Worm (Caenorhabditis elegans) whole organism, young adult: ENCODE measurements around the gene C29F9.6.
A peak's percentile ranks its signal among the peaks of the same experiment; 100 is the strongest.

ENCODE experiments used
- F57A8.1 ChIP-seq: fragments of 200-800 bp; sonication (Bioruptor generic); optimal IDR thresholded peaks from 2 replicates; lab custom pipeline; 2018; ENCODE audit warnings: mild to moderate bottlenecking, missing genetic modification characterization, moderate library complexity, missing compliant biosample characterization
- T07F8.4 ChIP-seq: sonication (generic microtip); optimal IDR thresholded peaks from 2 replicates; lab custom pipeline; 2016; ENCODE audit warnings: mild to moderate bottlenecking, missing genetic modification characterization, moderate library complexity, missing compliant biosample characterization
- T26A5.8 ChIP-seq: sonication (generic microtip); optimal IDR thresholded peaks from 2 replicates; lab custom pipeline; 2016; ENCODE audit warnings: missing genetic modification characterization, missing compliant biosample characterization
- Y53F4B.3 ChIP-seq: fragments of 200-800 bp; sonication (Bioruptor generic); IDR thresholded peaks from 2 replicates; pipeline ENCODE4 v1.3.6; 2022; ENCODE audit warnings: missing genetic modification reagents, missing genetic modification characterization, missing compliant biosample characterization
- Y56A3A.18 ChIP-seq: fragments of 200-800 bp; sonication (Bioruptor generic); IDR thresholded peaks from 2 replicates; pipeline ENCODE4 v1.3.6; 2022; ENCODE audit warnings: missing genetic modification reagents, missing genetic modification characterization, missing compliant biosample characterization
- Y67H2A.10 ChIP-seq: fragments of 200-800 bp; sonication (Bioruptor generic); conservative IDR thresholded peaks from 2 replicates; pipeline ENCODE4 v1.3.6; 2022; ENCODE audit warnings: missing genetic modification reagents, missing genetic modification characterization, missing compliant biosample characterization
- Y95B8A.8 ChIP-seq: fragments of 200-800 bp; sonication (Bioruptor generic); IDR thresholded peaks from 2 replicates; pipeline ENCODE4 v1.3.6; 2022; ENCODE audit warnings: missing genetic modification reagents, missing genetic modification characterization, missing compliant biosample characterization
- ZK185.1 ChIP-seq: sonication (generic microtip); optimal IDR thresholded peaks from 2 replicates; lab custom pipeline; 2016; ENCODE audit warnings: mild to moderate bottlenecking, missing genetic modification characterization, missing compliant biosample characterization; ENCODE audit not compliant: poor library complexity, severe bottlenecking
- atf-7 ChIP-seq: sonication (generic microtip); optimal IDR thresholded peaks from 2 replicates; lab custom pipeline; 2017; ENCODE audit warnings: mild to moderate bottlenecking, missing genetic modification characterization, missing compliant biosample characterization
- bed-2 ChIP-seq: fragments of 200-800 bp; sonication (Bioruptor generic); IDR thresholded peaks from 2 replicates; pipeline ENCODE4 v1.3.6; 2022; ENCODE audit warnings: missing genetic modification reagents, missing genetic modification characterization, missing compliant biosample characterization
- cebp-2 ChIP-seq: fragments of 200-800 bp; sonication (Bioruptor generic); IDR thresholded peaks from 2 replicates; pipeline ENCODE4 v1.3.6; 2022; ENCODE audit warnings: missing genetic modification characterization, missing compliant biosample characterization
- ceh-100 ChIP-seq: fragments of 200-800 bp; sonication (Bioruptor generic); IDR thresholded peaks from 2 replicates; pipeline ENCODE4 v1.3.6; 2022; ENCODE audit warnings: missing genetic modification reagents, missing genetic modification characterization, missing compliant biosample characterization
- ceh-40 ChIP-seq: fragments of 200-800 bp; sonication (Bioruptor generic); IDR thresholded peaks from 2 replicates; pipeline ENCODE4 v1.3.6; 2022; ENCODE audit warnings: missing genetic modification characterization, missing compliant biosample characterization
- ceh-91 ChIP-seq: fragments of 200-800 bp; sonication (Bioruptor generic); IDR thresholded peaks from 2 replicates; pipeline ENCODE4 v1.3.6; 2022; ENCODE audit warnings: missing genetic modification reagents, missing genetic modification characterization, missing compliant biosample characterization
- dox-1 ChIP-seq: fragments of 200-800 bp; sonication (Bioruptor generic); IDR thresholded peaks from 2 replicates; pipeline ENCODE4 v1.3.6; 2022; ENCODE audit warnings: missing genetic modification reagents, missing genetic modification characterization, missing compliant biosample characterization
- dpff-1 ChIP-seq: sonication (generic microtip); optimal IDR thresholded peaks from 2 replicates; lab custom pipeline; 2017; ENCODE audit warnings: mild to moderate bottlenecking, missing genetic modification characterization, missing compliant biosample characterization
- egl-18 ChIP-seq: fragments of 200-800 bp; sonication (Bioruptor generic); IDR thresholded peaks from 2 replicates; pipeline ENCODE4 v1.3.6; 2022; ENCODE audit warnings: missing genetic modification reagents, missing genetic modification characterization, missing compliant biosample characterization
- ekl-4 ChIP-seq: fragments of 200-800 bp; sonication (Bioruptor generic); IDR thresholded peaks from 2 replicates; pipeline ENCODE4 v1.3.6; 2022; ENCODE audit warnings: missing genetic modification reagents, missing genetic modification characterization, missing compliant biosample characterization
- him-1 ChIP-seq: sonication (generic microtip); optimal IDR thresholded peaks from 2 replicates; lab custom pipeline; 2016; ENCODE audit warnings: missing genotype, missing genetic modification reagents, missing genetic modification characterization, missing compliant biosample characterization
- hlh-26 ChIP-seq: fragments of 200-800 bp; sonication (Bioruptor generic); conservative IDR thresholded peaks from 2 replicates; pipeline ENCODE4 v1.3.6; 2022; ENCODE audit warnings: missing genetic modification reagents, missing genetic modification characterization, missing compliant biosample characterization
- hmg-1.2 ChIP-seq: fragments of 200-800 bp; sonication (Bioruptor generic); IDR thresholded peaks from 2 replicates; pipeline ENCODE4 v1.3.6; 2022; ENCODE audit warnings: missing genetic modification reagents, missing genetic modification characterization, missing compliant biosample characterization
- hrde-1 ChIP-seq: sonication (generic microtip); optimal IDR thresholded peaks from 2 replicates; lab custom pipeline; 2016; ENCODE audit warnings: missing genetic modification characterization, mild to moderate bottlenecking, missing compliant biosample characterization, moderate library complexity, missing genotype, missing genetic modification reagents, borderline replicate concordance
- lag-1 ChIP-seq: fragments of 200-800 bp; sonication (Bioruptor generic); IDR thresholded peaks from 2 replicates; pipeline ENCODE4 v1.3.6; 2022; ENCODE audit warnings: missing genetic modification reagents, missing genetic modification characterization, missing compliant biosample characterization
- lin-26 ChIP-seq: fragments of 200-800 bp; sonication (Bioruptor generic); IDR thresholded peaks from 2 replicates; pipeline ENCODE4 v1.3.6; 2022; ENCODE audit warnings: missing genetic modification reagents, missing genetic modification characterization, missing compliant biosample characterization
- lin-35 ChIP-seq, 3 experiments: fragments of 150-350 bp in 2 of 3; sonication (generic microtip) in 1 of 3; optimal IDR thresholded peaks; 2 replicates each; lab custom pipeline; 2014 to 2018; ENCODE audit warnings: missing biosample characterization in 3 of 3, missing genetic modification characterization in 3 of 3, missing genetic modification reagents in 3 of 3
- lin-40 ChIP-seq: sonication (generic microtip); optimal IDR thresholded peaks from 2 replicates; lab custom pipeline; 2016; ENCODE audit warnings: missing genetic modification characterization, mild to moderate bottlenecking, missing compliant biosample characterization, missing genotype, missing genetic modification reagents
- lin-54 ChIP-seq: fragments of 200-800 bp; sonication (Bioruptor generic); optimal IDR thresholded peaks from 2 replicates; lab custom pipeline; 2018; ENCODE audit warnings: mild to moderate bottlenecking, missing genetic modification characterization, missing compliant biosample characterization
- lir-1 ChIP-seq: fragments of 200-800 bp; sonication (Bioruptor generic); conservative IDR thresholded peaks from 2 replicates; pipeline ENCODE4 v1.3.6; 2022; ENCODE audit warnings: missing genetic modification reagents, missing genetic modification characterization, missing compliant biosample characterization
- madf-3 ChIP-seq: fragments of 200-800 bp; sonication (Bioruptor generic); IDR thresholded peaks from 2 replicates; pipeline ENCODE4 v1.3.6; 2022; ENCODE audit warnings: missing genetic modification reagents, missing genetic modification characterization, missing compliant biosample characterization
- nfyb-1 ChIP-seq: fragments of 200-800 bp; sonication (Bioruptor generic); IDR thresholded peaks from 2 replicates; pipeline ENCODE4 v1.3.6; 2022; ENCODE audit warnings: missing genetic modification reagents, missing genetic modification characterization, missing compliant biosample characterization
- nhr-120 ChIP-seq: fragments of 200-800 bp; sonication (Bioruptor generic); IDR thresholded peaks from 2 replicates; pipeline ENCODE4 v1.3.6; 2022; ENCODE audit warnings: missing genetic modification characterization, missing compliant biosample characterization
- nhr-179 ChIP-seq: sonication (generic microtip); optimal IDR thresholded peaks from 2 replicates; lab custom pipeline; 2016; ENCODE audit warnings: mild to moderate bottlenecking, missing genetic modification characterization, missing compliant biosample characterization
- nhr-80 ChIP-seq: sonication (generic microtip); optimal IDR thresholded peaks from 2 replicates; lab custom pipeline; 2016; ENCODE audit warnings: missing genetic modification characterization, missing compliant biosample characterization
- rcor-1 ChIP-seq: fragments of 200-800 bp; sonication (Bioruptor generic); IDR thresholded peaks from 2 replicates; pipeline ENCODE4 v1.3.6; 2022; ENCODE audit warnings: missing genetic modification reagents, missing genetic modification characterization, missing compliant biosample characterization
- sdz-38 ChIP-seq: sonication (generic microtip); optimal IDR thresholded peaks from 2 replicates; lab custom pipeline; 2016; ENCODE audit warnings: missing genotype, missing genetic modification characterization, missing compliant biosample characterization
- snpc-3.4 ChIP-seq: sonication (generic microtip); optimal IDR thresholded peaks from 2 replicates; lab custom pipeline; 2017; ENCODE audit warnings: missing genetic modification characterization, mild to moderate bottlenecking, missing compliant biosample characterization, antibody characterized with exemption, moderate library complexity, missing genotype, missing genetic modification reagents
- snpc-4 ChIP-seq, 5 experiments: fragments of 150-350 bp in 1 of 5; sonication (generic microtip) in 4 of 5; optimal IDR thresholded peaks; 2 replicates each; lab custom pipeline; 2014 to 2018; ENCODE audit warnings: missing genetic modification characterization in 5 of 5, missing biosample characterization in 3 of 5, antibody characterized with exemption in 2 of 5, mild to moderate bottlenecking in 2 of 5, missing compliant biosample characterization in 2 of 5, missing genotype in 2 of 5, moderate library complexity in 2 of 5, missing genetic modification reagents in 1 of 5
- somi-1 ChIP-seq: fragments of 200-800 bp; sonication (Bioruptor generic); optimal IDR thresholded peaks from 2 replicates; lab custom pipeline; 2018; ENCODE audit warnings: mild to moderate bottlenecking, missing genetic modification characterization, missing compliant biosample characterization
- unc-62 ChIP-seq: fragments of 150-350 bp; optimal IDR thresholded peaks from 2 replicates; lab custom pipeline; 2014; ENCODE audit warnings: missing biosample characterization, missing genetic modification reagents, missing genetic modification characterization
- xnd-1 ChIP-seq: sonication (generic microtip); optimal IDR thresholded peaks from 2 replicates; lab custom pipeline; 2016; ENCODE audit warnings: missing genotype, missing genetic modification reagents, missing genetic modification characterization, missing compliant biosample characterization
- zfh-2 ChIP-seq: fragments of 200-800 bp; sonication (Bioruptor generic); conservative IDR thresholded peaks from 2 replicates; pipeline ENCODE4 v1.3.6; 2022; ENCODE audit warnings: missing genetic modification reagents, missing genetic modification characterization, missing compliant biosample characterization
- ztf-22 ChIP-seq: fragments of 200-800 bp; sonication (Bioruptor generic); optimal IDR thresholded peaks from 2 replicates; lab custom pipeline; 2018; ENCODE audit warnings: mild to moderate bottlenecking, missing genetic modification characterization, moderate library complexity, missing compliant biosample characterization
- ztf-3 ChIP-seq: fragments of 200-800 bp; sonication (Bioruptor generic); optimal IDR thresholded peaks from 2 replicates; lab custom pipeline; 2018; ENCODE audit warnings: mild to moderate bottlenecking, missing genetic modification characterization, missing compliant biosample characterization

The C29F9.6 gene

ce11 chrIII:145078-145477 is 30.4 kb downstream of the C29F9.6 start, which contains the start of the genes T17A3.12 and fbxb-83:
Gene T17A3.12, minus strand, starts transcription at chrIII:145178.
Gene fbxb-83, minus strand, starts transcription at chrIII:145211.
- TF ChIP-seq ceh-100 (GFP tag; lab: Robert Waterston, UW) (no peak), sdz-38 (tag; lab: Kevin White, UChicago) (no peak), hrde-1 (tag; lab: Kevin White, UChicago) (no peak), xnd-1 (no peak), lin-35 (GFP tag; optimal IDR thresholded peaks at IDR 0.05; lab: Kevin White, UChicago) (no peak), zfh-2 (GFP tag; lab: Robert Waterston, UW) (no peak), T26A5.8 (tag; lab: Kevin White, UChicago) (no peak), nhr-120 (no peak), snpc-4 (GFP tag; optimal IDR thresholded peaks at IDR 0.05; lab: Kevin White, UChicago) (no peak), snpc-4 (tag; optimal IDR thresholded peaks at IDR 0.05; lab: Kevin White, UChicago) (no peak), unc-62 (no peak), rcor-1 (GFP tag; lab: Robert Waterston, UW) (no peak), cebp-2 (no peak), Y67H2A.10 (GFP tag; lab: Robert Waterston, UW) (no peak), egl-18 (GFP tag; lab: Robert Waterston, UW) (no peak), lag-1 (GFP tag; lab: Robert Waterston, UW) (no peak), bed-2 (no peak), dox-1 (GFP tag; lab: Robert Waterston, UW) (no peak)

ce11 chrIII:146369-146768 is 31.7 kb downstream of the C29F9.6 start, which contains the start of gene fbxb-84:
Gene fbxb-84, minus strand, starts transcription at chrIII:146469.
- TF ChIP-seq lin-40 (tag; lab: Kevin White, UChicago) (no peak), madf-3 (GFP tag; lab: Robert Waterston, UW) (no peak), hlh-26 (GFP tag; lab: Robert Waterston, UW) (no peak), F57A8.1 (GFP tag; lab: Kevin White, UChicago) (no peak), dpff-1 (tag; lab: Kevin White, UChicago) (no peak), ekl-4 (no peak), nhr-80 (tag; lab: Kevin White, UChicago) (no peak), hmg-1.2 (GFP tag; lab: Robert Waterston, UW) (no peak), ceh-40 (GFP tag; lab: Robert Waterston, UW) (no peak), lin-35 (GFP tag; optimal IDR thresholded peaks at IDR 0.05; lab: Kevin White, UChicago) (no peak), nhr-179 (tag; lab: Kevin White, UChicago) (no peak), lir-1 (GFP tag; lab: Robert Waterston, UW) (no peak), him-1 (no peak), xnd-1 (no peak)

ce11 chrIII:147570-148076 is 32.9 kb downstream of the C29F9.6 start, which contains the start of gene sqst-5:
Gene sqst-5, minus strand, starts transcription at chrIII:147620.
- TF ChIP-seq nhr-80 (tag; lab: Kevin White, UChicago) (peak; percentile 69), ztf-22 (GFP tag; lab: Kevin White, UChicago) (no peak), T07F8.4 (no peak), lin-35 (GFP tag; optimal IDR thresholded peaks at IDR 0.05; lab: Kevin White, UChicago) (no peak)

ce11 chrIII:149132-149531 is 34.4 kb downstream of the C29F9.6 start:
- TF ChIP-seq nfyb-1 (no peak), snpc-3.4 (no peak), Y53F4B.3 (GFP tag; lab: Robert Waterston, UW) (no peak), Y95B8A.8 (GFP tag; lab: Robert Waterston, UW) (no peak), lin-26 (GFP tag; lab: Robert Waterston, UW) (no peak), ceh-91 (GFP tag; lab: Robert Waterston, UW) (no peak), hlh-26 (GFP tag; lab: Robert Waterston, UW) (no peak), dox-1 (GFP tag; lab: Robert Waterston, UW) (no peak), atf-7 (tag; lab: Kevin White, UChicago) (no peak), xnd-1 (no peak), Y56A3A.18 (GFP tag; lab: Robert Waterston, UW) (no peak), ZK185.1 (tag; lab: Kevin White, UChicago) (no peak), lin-54 (no peak), hrde-1 (tag; lab: Kevin White, UChicago) (no peak), somi-1 (GFP tag; lab: Kevin White, UChicago) (no peak), ztf-3 (no peak)
